Worm (Caenorhabditis elegans) whole organism, midembryonic: ENCODE measurements around the gene srt-41.

Experiments
- cog-1 ChIP-seq: sonication (generic microtip); optimal IDR thresholded peaks from 2 replicates; lab custom pipeline; 2016; ENCODE audit warnings: missing genetic modification characterization, missing compliant biosample characterization
- flt-1 ChIP-seq: fragments of 200-800 bp; sonication (Bioruptor generic); IDR thresholded peaks from 2 replicates; pipeline ENCODE4 v1.3.6; 2022; ENCODE audit warnings: missing genetic modification characterization, missing compliant biosample characterization
- klf-2 ChIP-seq: fragments of 200-800 bp; sonication (Bioruptor generic); conservative IDR thresholded peaks from 2 replicates; pipeline ENCODE4 v1.3.6; 2022; ENCODE audit warnings: missing genetic modification reagents, missing genetic modification characterization, missing compliant biosample characterization
- med-1 ChIP-seq: sonication (generic microtip); optimal IDR thresholded peaks from 2 replicates; lab custom pipeline; 2017; ENCODE audit warnings: missing genetic modification characterization, mild to moderate bottlenecking, missing compliant biosample characterization, antibody characterized with exemption, missing genetic modification reagents; ENCODE audit not compliant: insufficient read depth

- no peak for TF ChIP-seq cog-1 (tag; lab: Kevin White, UChicago)
- TF ChIP-seq flt-1 (GFP tag; lab: Robert Waterston, UW): no peak
- no peak for TF ChIP-seq klf-2
- TF ChIP-seq med-1 (GFP tag; lab: Kevin White, UChicago): no peak
Measured at ce11 chrV:1779994-1780393, 22.9 kb downstream of the srt-41 start.
